Worm (Caenorhabditis elegans): ENCODE data around the gene C54D10.3.

C54D10.3 gene

ce11 chrV:12386154-12386553, 32.2 kb upstream of the C54D10.3 start, which contains the start of gene K01D12.15:
Gene K01D12.15 (plus strand): TSS chrV:12386454.
- TF ChIP-seq lsy-12 (tag; optimal IDR thresholded peaks at IDR 0.05) (no peak), fos-1 (tag; optimal IDR thresholded peaks at IDR 0.05) (no peak), zag-1 (tag; optimal IDR thresholded peaks at IDR 0.05) (no peak), sea-2 (GFP tag; optimal IDR thresholded peaks at IDR 0.05) (no peak)

- TF ChIP-seq nhr-28 (tag; optimal IDR thresholded peaks at IDR 0.05), result no peak
Measured at ce11 chrV:12395699-12396098, 22.7 kb upstream of the C54D10.3 start, which contains the start of gene twk-14. Gene twk-14 (minus strand): TSS chrV:12395706.

- no peak for TF ChIP-seq nhr-28 (tag; optimal IDR thresholded peaks at IDR 0.05)
- TF ChIP-seq ceh-16 (tag; optimal IDR thresholded peaks at IDR 0.05), result no peak
- no peak for TF ChIP-seq elt-1 (tag; optimal IDR thresholded peaks at IDR 0.05)
- TF ChIP-seq nhr-77 (tag; optimal IDR thresholded peaks at IDR 0.05), result no peak
- no peak for TF ChIP-seq nhr-12 (tag; optimal IDR thresholded peaks at IDR 0.05)
- no peak for TF ChIP-seq aly-2 (tag; optimal IDR thresholded peaks at IDR 0.05)
- TF ChIP-seq fkh-2 (tag; optimal IDR thresholded peaks at IDR 0.05), result no peak
Measured at ce11 chrV:12397545-12397944, 20.8 kb upstream of the C54D10.3 start, which contains the start of gene K01D12.5. Gene K01D12.5 (plus strand): TSS chrV:12397845.

ce11 chrV:12400677-12401236, 17.6 kb upstream of the C54D10.3 start, which contains the start of the genes K01D12.20 and miga-1:
Gene K01D12.20 (minus strand): TSS chrV:12400814.
Gene miga-1 (minus strand): TSS chrV:12400859.
- TF ChIP-seq unc-39 (tag; optimal IDR thresholded peaks at IDR 0.05) (no peak), daf-12 (tag; optimal IDR thresholded peaks at IDR 0.05) (no peak), pqm-1 (tag; optimal IDR thresholded peaks at IDR 0.05) (peak; percentile 18), jun-1 (tag; optimal IDR thresholded peaks at IDR 0.05) (no peak), nhr-23 (tag; optimal IDR thresholded peaks at IDR 0.05) (peak; percentile 40), mml-1 (tag; optimal IDR thresholded peaks at IDR 0.05) (no peak), mdl-1 (tag; optimal IDR thresholded peaks at IDR 0.05) (no peak), nhr-237 (tag; optimal IDR thresholded peaks at IDR 0.05) (no peak), lin-15B (tag; optimal IDR thresholded peaks at IDR 0.05) (peak; percentile 47), eor-1 (tag; optimal IDR thresholded peaks at IDR 0.05) (no peak), ceh-28 (tag; optimal IDR thresholded peaks at IDR 0.05) (no peak), ztf-11 (tag; optimal IDR thresholded peaks at IDR 0.05) (no peak), elt-1 (tag; optimal IDR thresholded peaks at IDR 0.05) (no peak), elt-2 (tag; optimal IDR thresholded peaks at IDR 0.05) (peak; percentile 44), skn-1 (tag; optimal IDR thresholded peaks at IDR 0.05) (no peak), nhr-12 (tag; optimal IDR thresholded peaks at IDR 0.05) (no peak), nhr-77 (tag; optimal IDR thresholded peaks at IDR 0.05) (no peak), nhr-76 (tag; optimal IDR thresholded peaks at IDR 0.05) (no peak), fos-1 (tag; optimal IDR thresholded peaks at IDR 0.05) (no peak), tbx-2 (tag; optimal IDR thresholded peaks at IDR 0.05) (no peak), snpc-4 (tag; optimal IDR thresholded peaks at IDR 0.05) (peak; percentile 34), elt-3 (tag; optimal IDR thresholded peaks at IDR 0.05) (no peak), R02D3.7 (tag; optimal IDR thresholded peaks at IDR 0.05) (peak; percentile 93), unc-62 (GFP tag; optimal IDR thresholded peaks at IDR 0.05) (no peak), pha-4 (tag; optimal IDR thresholded peaks at IDR 0.05) (peak; percentile 64), aly-2 (tag; optimal IDR thresholded peaks at IDR 0.05) (no peak), ceh-9 (tag; optimal IDR thresholded peaks at IDR 0.05) (no peak)

DNA sequence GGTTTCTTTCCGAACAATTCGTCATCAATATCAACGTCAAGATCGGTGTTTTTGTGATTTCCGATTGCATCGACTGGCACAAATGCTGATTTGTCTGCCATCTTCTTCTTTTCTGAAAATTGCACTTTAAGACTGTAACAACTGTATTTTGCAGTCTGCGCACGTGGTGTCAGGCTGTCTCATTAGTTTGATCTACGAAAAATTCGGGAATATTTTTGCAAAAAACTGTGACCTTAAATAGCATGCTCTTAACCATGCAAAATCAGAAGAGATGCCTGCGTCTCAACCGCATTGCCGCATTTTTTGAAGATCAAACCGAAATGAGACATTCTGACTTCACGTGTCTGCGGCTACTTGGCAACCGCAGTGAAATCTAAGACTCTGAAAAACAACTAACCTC, 17.0 kb upstream of the C54D10.3 start, which contains the start of gene K01D12.7:
Gene K01D12.7 (minus strand): TSS at position 101 of the 400 bp plus-strand sequence.
- no peak for TF ChIP-seq fkh-10 (GFP tag; optimal IDR thresholded peaks at IDR 0.05)
- TF ChIP-seq tbx-2 (tag; optimal IDR thresholded peaks at IDR 0.05), result no peak
- no peak for TF ChIP-seq unc-62 (GFP tag; optimal IDR thresholded peaks at IDR 0.05)
- TF ChIP-seq lsy-12 (tag; optimal IDR thresholded peaks at IDR 0.05), result no peak
- no peak for TF ChIP-seq nhr-25 (tag; optimal IDR thresholded peaks at IDR 0.05)
- TF ChIP-seq fkh-2 (tag; optimal IDR thresholded peaks at IDR 0.05), result no peak
- TF ChIP-seq pqm-1 (tag; optimal IDR thresholded peaks at IDR 0.05), result no peak
- TF ChIP-seq mml-1 (tag; optimal IDR thresholded peaks at IDR 0.05), result no peak
